Worm (Caenorhabditis elegans) whole organism, early embryonic: Measurements from ENCODE around the gene F13A2.5.

Experiments
- F13C5.2 ChIP-seq: sonication (generic microtip); optimal IDR thresholded peaks from 2 replicates; lab custom pipeline; 2017; ENCODE audit warnings: mild to moderate bottlenecking, missing genetic modification characterization, inconsistent platforms, missing compliant biosample characterization
- ama-1 ChIP-seq: fragments of 150-350 bp; optimal IDR thresholded peaks from 2 replicates; lab custom pipeline; 2014
- pes-1 ChIP-seq: fragments of 200-800 bp; sonication (Bioruptor generic); IDR thresholded peaks from 2 replicates; pipeline ENCODE4 v1.3.6; 2022; ENCODE audit warnings: missing genetic modification reagents, missing genetic modification characterization, missing compliant biosample characterization
- scrt-1 ChIP-seq: fragments of 200-800 bp; sonication (Bioruptor generic); IDR thresholded peaks from 2 replicates; pipeline ENCODE4 v1.3.6; 2022; ENCODE audit warnings: missing genetic modification characterization, missing compliant biosample characterization
- sea-1 ChIP-seq: fragments of 200-800 bp; sonication (Bioruptor generic); conservative IDR thresholded peaks from 2 replicates; pipeline ENCODE4 v1.3.6; 2022; ENCODE audit warnings: missing genetic modification characterization, missing compliant biosample characterization
- tra-4 ChIP-seq: sonication (generic microtip); optimal IDR thresholded peaks from 2 replicates; lab custom pipeline; 2017; ENCODE audit warnings: missing genetic modification characterization, missing compliant biosample characterization

DNA sequence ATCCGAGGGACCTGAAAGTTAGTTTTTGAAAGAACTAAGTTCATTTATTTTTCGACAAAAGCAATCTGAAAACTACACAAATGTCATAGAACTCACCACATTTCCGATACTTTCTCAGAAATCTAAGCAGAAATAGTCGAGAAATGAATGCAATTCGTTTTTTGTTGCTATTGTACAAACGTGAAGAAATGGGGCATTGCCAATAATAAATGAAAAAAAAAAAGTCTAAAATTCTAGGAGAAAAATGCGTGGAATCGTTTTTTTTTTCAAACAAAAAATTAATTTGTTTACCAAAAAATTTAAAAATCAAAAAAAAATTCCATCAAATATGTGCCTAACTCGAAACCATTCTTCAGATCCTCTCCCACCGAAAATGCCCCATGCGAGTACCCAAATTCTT lies 9.9 kb upstream of the F13A2.5 start, which contains the start of gene Y47D7A.17:
- TF ChIP-seq sea-1 (GFP tag; lab: Robert Waterston, UW) (no peak), tra-4 (tag; lab: Kevin White, UChicago) (no peak), pes-1 (no peak), F13C5.2 (tag; lab: Kevin White, UChicago) (no peak), scrt-1 (GFP tag; lab: Robert Waterston, UW) (no peak), ama-1 (lab: Kevin White, UChicago) (no peak)
